Worm (Caenorhabditis elegans) whole organism, L2 larva: ENCODE measurements around the gene mig-2.

Source experiments
- F13H6.1 ChIP-seq: sonication (generic microtip); optimal IDR thresholded peaks from 2 replicates; lab custom pipeline; 2016; ENCODE audit warnings: missing genetic modification characterization, missing compliant biosample characterization
- alr-1 ChIP-seq: fragments of 150-350 bp; optimal IDR thresholded peaks from 2 replicates; lab custom pipeline; 2014; ENCODE audit warnings: missing biosample characterization, missing genetic modification characterization
- blmp-1 ChIP-seq: sonication (generic microtip); optimal IDR thresholded peaks from 2 replicates; lab custom pipeline; 2017; ENCODE audit warnings: missing genetic modification characterization, mild to moderate bottlenecking, missing compliant biosample characterization, antibody characterized with exemption, moderate library complexity; ENCODE audit not compliant: insufficient read depth
- egl-27 ChIP-seq: sonication (generic microtip); optimal IDR thresholded peaks from 3 replicates; lab custom pipeline; 2017; ENCODE audit warnings: missing biosample characterization, missing genetic modification reagents, missing genetic modification characterization
- elt-1 ChIP-seq: fragments of 150-350 bp; optimal IDR thresholded peaks from 2 replicates; lab custom pipeline; 2014; ENCODE audit warnings: missing biosample characterization, missing genetic modification characterization
- elt-3 ChIP-seq: sonication (generic microtip); optimal IDR thresholded peaks from 2 replicates; lab custom pipeline; 2017; ENCODE audit warnings: missing biosample characterization, missing genetic modification characterization
- fos-1 ChIP-seq: fragments of 150-350 bp; optimal IDR thresholded peaks from 2 replicates; lab custom pipeline; 2014; ENCODE audit warnings: missing biosample characterization, missing genetic modification characterization
- lin-11 ChIP-seq: fragments of 150-350 bp; sonication (generic microtip); optimal IDR thresholded peaks from 2 replicates; lab custom pipeline; 2014; ENCODE audit warnings: missing biosample characterization, missing genetic modification characterization, inconsistent platforms, mixed read lengths
- lin-39 ChIP-seq: fragments of 150-350 bp; optimal IDR thresholded peaks from 2 replicates; lab custom pipeline; 2014; ENCODE audit warnings: missing biosample characterization, missing genetic modification reagents, missing genetic modification characterization
- mab-5 ChIP-seq: fragments of 150-350 bp; optimal IDR thresholded peaks from 2 replicates; lab custom pipeline; 2014; ENCODE audit warnings: missing biosample characterization, missing genetic modification characterization
- mbf-1 ChIP-seq: sonication (generic microtip); optimal IDR thresholded peaks from 2 replicates; lab custom pipeline; 2017; ENCODE audit warnings: missing biosample characterization, missing genetic modification characterization
- nhr-10 ChIP-seq: sonication (generic microtip); optimal IDR thresholded peaks from 2 replicates; lab custom pipeline; 2017; ENCODE audit warnings: missing biosample characterization, missing genetic modification characterization
- nhr-11 ChIP-seq: fragments of 150-350 bp; optimal IDR thresholded peaks from 2 replicates; lab custom pipeline; 2014; ENCODE audit warnings: missing biosample characterization, missing genetic modification characterization
- nhr-129 ChIP-seq: fragments of 150-350 bp; optimal IDR thresholded peaks from 2 replicates; lab custom pipeline; 2014; ENCODE audit warnings: missing biosample characterization, missing genetic modification characterization
- nhr-23 ChIP-seq: fragments of 150-350 bp; optimal IDR thresholded peaks from 2 replicates; lab custom pipeline; 2014; ENCODE audit warnings: missing biosample characterization, missing genetic modification reagents, missing genetic modification characterization
- nhr-237 ChIP-seq: fragments of 150-350 bp; optimal IDR thresholded peaks from 2 replicates; lab custom pipeline; 2014; ENCODE audit warnings: missing biosample characterization, missing genetic modification characterization
- nhr-25 ChIP-seq: fragments of 150-350 bp; sonication (generic microtip); optimal IDR thresholded peaks from 3 replicates; lab custom pipeline; 2014; ENCODE audit warnings: missing biosample characterization, missing genetic modification characterization
- peb-1 ChIP-seq: fragments of 150-350 bp; optimal IDR thresholded peaks from 2 replicates; lab custom pipeline; 2014; ENCODE audit warnings: missing biosample characterization, missing genetic modification characterization
- sem-4 ChIP-seq: fragments of 150-350 bp; optimal IDR thresholded peaks from 2 replicates; lab custom pipeline; 2014; ENCODE audit warnings: missing biosample characterization, missing genetic modification reagents, missing genetic modification characterization
- sma-9 ChIP-seq, 2 experiments: fragments of 150-350 bp in 1 of 2; sonication (generic microtip) in 1 of 2; optimal IDR thresholded peaks; 2 replicates each; lab custom pipeline; 2014 to 2016; ENCODE audit warnings: missing genetic modification characterization in 2 of 2, mild to moderate bottlenecking in 1 of 2, missing biosample characterization in 1 of 2, missing compliant biosample characterization in 1 of 2, missing genetic modification reagents in 1 of 2, moderate library complexity in 1 of 2
- snpc-4 ChIP-seq: fragments of 150-350 bp; optimal IDR thresholded peaks from 2 replicates; lab custom pipeline; 2014; ENCODE audit warnings: missing biosample characterization, missing genetic modification characterization
- unc-39 ChIP-seq: fragments of 150-350 bp; optimal IDR thresholded peaks from 2 replicates; lab custom pipeline; 2014; ENCODE audit warnings: missing biosample characterization, missing genetic modification characterization
- unc-55 ChIP-seq: fragments of 150-350 bp; sonication (generic microtip); optimal IDR thresholded peaks from 3 replicates; lab custom pipeline; 2014; ENCODE audit warnings: missing biosample characterization, missing genetic modification reagents, missing genetic modification characterization
- ztf-11 ChIP-seq: sonication (generic microtip); optimal IDR thresholded peaks from 2 replicates; lab custom pipeline; 2017; ENCODE audit warnings: missing biosample characterization, missing genetic modification characterization
- ztf-4 ChIP-seq: fragments of 150-350 bp; optimal IDR thresholded peaks from 2 replicates; lab custom pipeline; 2014; ENCODE audit warnings: missing biosample characterization, missing genetic modification characterization

Gene mig-2

DNA sequence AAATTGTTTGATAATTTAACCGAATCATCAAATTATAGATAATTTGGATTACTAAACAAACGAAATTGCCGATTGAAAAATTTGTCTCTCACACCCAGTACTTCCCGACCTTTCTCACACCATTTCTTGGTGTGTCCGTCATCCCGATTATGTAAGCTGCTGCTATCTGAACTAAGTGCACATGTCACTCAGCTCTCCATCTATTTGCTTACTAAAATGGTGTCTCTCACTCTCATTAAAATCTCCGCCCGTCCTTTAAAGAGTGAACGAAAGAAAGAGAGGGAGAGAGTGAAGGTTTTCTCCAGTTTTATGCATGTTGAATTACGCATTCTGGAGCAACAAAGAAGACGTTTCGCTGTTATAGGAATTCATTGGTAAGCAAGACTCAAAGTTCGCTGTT lies 6.1 kb downstream of the mig-2 start:
- TF ChIP-seq sma-9 (GFP tag; optimal IDR thresholded peaks at IDR 0.05; lab: Kevin White, UChicago) (peak; percentile 4), sma-9 (tag; optimal IDR thresholded peaks at IDR 0.05; lab: Kevin White, UChicago) (no peak), snpc-4 (tag; lab: Kevin White, UChicago) (no peak), unc-55 (peak; percentile 89)
- TF ChIP-seq, all 48 proteins: peak for 2

DNA sequence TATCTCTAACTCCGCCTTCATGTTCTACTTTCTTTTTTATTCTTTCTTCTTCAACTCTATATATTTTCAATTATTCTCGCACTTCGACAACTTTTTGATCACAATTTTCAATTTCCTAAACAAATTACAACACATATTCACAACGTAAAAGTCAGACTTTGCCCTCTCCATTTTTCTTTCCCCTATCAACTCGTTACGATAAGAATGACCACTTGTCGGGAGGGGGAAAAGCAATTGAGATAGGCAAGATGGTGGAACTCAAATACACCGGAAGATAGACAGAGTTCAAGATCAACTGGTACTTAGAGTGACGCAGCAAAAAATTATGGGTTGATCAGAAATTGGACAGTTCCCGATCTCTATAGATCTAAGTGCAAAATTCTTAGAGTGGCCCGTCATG lies 6.6 kb downstream of the mig-2 start:
- TF ChIP-seq sma-9 (GFP tag; optimal IDR thresholded peaks at IDR 0.05; lab: Kevin White, UChicago) (peak; percentile 13), sma-9 (tag; optimal IDR thresholded peaks at IDR 0.05; lab: Kevin White, UChicago) (no peak), ztf-11 (tag; lab: Kevin White, UChicago) (no peak), fos-1 (tag; lab: Kevin White, UChicago) (peak; percentile 23)

DNA sequence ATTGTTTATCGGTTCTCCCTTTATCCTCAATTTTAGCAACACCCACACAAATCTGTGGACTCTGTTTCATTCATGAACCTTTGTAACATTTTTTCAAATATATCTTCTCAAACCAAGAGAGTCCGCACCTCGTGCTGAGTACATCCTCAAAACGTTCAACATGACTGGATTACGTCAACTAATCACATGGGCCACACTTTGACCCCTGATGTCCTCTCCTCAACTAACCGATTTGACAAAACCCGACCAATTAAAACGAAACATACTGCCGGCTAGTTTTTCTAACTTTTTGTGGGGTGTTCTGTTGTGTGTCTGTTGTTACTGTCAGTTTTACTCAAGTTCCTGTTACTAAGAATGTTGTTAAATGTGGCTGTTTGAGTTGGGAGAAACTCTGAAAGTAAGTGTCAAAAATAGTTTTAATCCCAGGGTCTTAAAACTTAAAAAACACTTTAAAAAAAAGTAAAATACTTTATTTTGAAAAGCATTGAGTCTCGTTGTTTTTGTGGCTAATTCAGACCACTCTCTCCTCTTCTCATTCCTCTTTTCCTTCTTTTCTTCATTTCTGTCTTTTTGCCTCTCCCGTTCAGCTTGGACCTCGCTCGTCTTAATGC lies 7.2 kb downstream of the mig-2 start:
- TF ChIP-seq egl-27 (tag; lab: Kevin White, UChicago), result no peak
- TF ChIP-seq sma-9 (GFP tag; optimal IDR thresholded peaks at IDR 0.05; lab: Kevin White, UChicago), result peak; percentile 36
- TF ChIP-seq sma-9 (tag; optimal IDR thresholded peaks at IDR 0.05; lab: Kevin White, UChicago), result no peak
- no peak for TF ChIP-seq unc-39 (tag; lab: Kevin White, UChicago)
- TF ChIP-seq unc-55, result peak; percentile 13
- TF ChIP-seq lin-39 (tag; lab: Kevin White, UChicago), result no peak
- TF ChIP-seq nhr-129 (tag; lab: Kevin White, UChicago), result peak; percentile 49
- TF ChIP-seq F13H6.1, result peak; percentile 30

DNA sequence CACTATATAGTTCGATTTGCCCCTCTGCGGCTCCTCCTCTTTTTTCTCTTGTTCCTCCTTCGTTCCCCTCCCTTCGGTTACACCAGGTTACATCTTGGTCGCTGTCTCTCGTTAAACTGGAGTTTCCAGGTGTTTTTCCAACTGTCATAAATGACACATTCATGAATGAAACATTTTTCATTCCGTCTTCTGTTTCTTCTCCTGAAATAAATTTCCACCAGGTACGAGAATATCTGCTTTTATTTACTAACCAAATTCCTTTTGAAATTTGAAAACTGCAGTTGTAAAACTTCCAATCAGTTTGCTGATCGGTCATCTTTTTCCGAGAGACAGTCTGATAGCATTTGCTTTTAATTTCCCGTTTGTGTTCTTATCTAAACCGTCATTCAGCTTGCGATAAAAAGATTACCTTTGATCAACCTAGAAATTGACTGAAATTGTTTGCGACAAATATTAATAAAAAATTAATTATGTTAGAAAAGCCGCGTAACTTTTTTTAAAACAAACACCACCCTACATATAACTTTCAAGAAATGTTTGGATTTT lies 7.9 kb downstream of the mig-2 start, which contains the start of gene C35C5.10:
C35C5.10 (plus strand) TSS at position 51 of the 546 bp plus-strand sequence.
- TF ChIP-seq elt-3 (tag; lab: Kevin White, UChicago) (no peak), fos-1 (tag; lab: Kevin White, UChicago) (peak; percentile 83)

DNA sequence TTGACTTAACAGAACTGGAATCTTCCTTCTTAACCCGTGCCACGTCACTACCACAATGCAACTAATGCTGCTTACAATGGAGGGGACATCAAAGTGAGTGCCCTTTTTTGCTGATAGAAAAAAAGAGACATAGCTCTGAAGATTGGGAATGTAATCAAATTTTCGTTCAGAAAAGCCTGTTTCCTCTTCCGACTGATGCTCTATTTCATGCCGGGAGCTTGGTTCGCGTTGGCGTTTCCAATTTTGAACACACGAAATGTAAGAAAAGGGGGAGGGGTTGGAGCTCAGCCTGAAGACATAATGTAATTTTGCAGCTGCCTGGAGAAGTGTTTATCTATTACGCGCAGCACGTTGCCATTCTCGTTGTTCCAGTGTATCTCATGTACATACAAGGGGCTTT lies 9.7 kb downstream of the mig-2 start:
- TF ChIP-seq ztf-4 (tag; lab: Kevin White, UChicago) (no peak), lin-11 (tag; lab: Kevin White, UChicago) (no peak), sem-4 (peak; percentile 24), blmp-1 (tag; lab: Kevin White, UChicago) (no peak), peb-1 (tag; lab: Kevin White, UChicago) (no peak), nhr-10 (tag; lab: Kevin White, UChicago) (no peak), nhr-23 (tag; lab: Kevin White, UChicago) (no peak), nhr-129 (tag; lab: Kevin White, UChicago) (no peak), nhr-25 (tag; lab: Kevin White, UChicago) (no peak), mab-5 (tag; lab: Kevin White, UChicago) (no peak), nhr-11 (tag; lab: Kevin White, UChicago) (no peak), elt-3 (tag; lab: Kevin White, UChicago) (no peak), sma-9 (GFP tag; optimal IDR thresholded peaks at IDR 0.05; lab: Kevin White, UChicago) (peak; percentile 43), sma-9 (tag; optimal IDR thresholded peaks at IDR 0.05; lab: Kevin White, UChicago) (no peak), elt-1 (tag; lab: Kevin White, UChicago) (no peak), nhr-237 (tag; lab: Kevin White, UChicago) (no peak)
- TF ChIP-seq, all 48 proteins: peak for 2

DNA sequence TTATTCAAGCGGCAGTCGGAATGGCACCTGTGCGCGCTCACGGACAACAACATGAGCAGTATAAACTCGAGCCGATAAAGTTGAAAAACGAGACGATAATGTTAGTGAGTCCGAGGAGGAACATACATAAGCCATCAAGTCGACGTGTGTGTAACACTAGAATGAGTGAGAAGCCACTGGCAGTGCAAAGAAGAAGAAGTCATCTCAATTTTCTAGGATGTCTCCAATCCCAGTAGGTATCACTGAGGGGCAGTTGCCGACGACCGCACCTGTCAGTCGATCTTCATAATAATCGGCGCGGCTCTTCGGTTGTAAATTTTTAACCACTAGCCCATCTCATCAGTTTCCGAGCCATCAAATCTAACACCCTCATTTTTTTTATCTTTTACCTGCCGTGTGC lies 11.7 kb downstream of the mig-2 start:
- no peak for TF ChIP-seq mbf-1 (tag; lab: Kevin White, UChicago)
- TF ChIP-seq F13H6.1, result peak; percentile 45
- peak; percentile 20 for TF ChIP-seq sma-9 (GFP tag; optimal IDR thresholded peaks at IDR 0.05; lab: Kevin White, UChicago)
- TF ChIP-seq sma-9 (tag; optimal IDR thresholded peaks at IDR 0.05; lab: Kevin White, UChicago), result no peak

DNA sequence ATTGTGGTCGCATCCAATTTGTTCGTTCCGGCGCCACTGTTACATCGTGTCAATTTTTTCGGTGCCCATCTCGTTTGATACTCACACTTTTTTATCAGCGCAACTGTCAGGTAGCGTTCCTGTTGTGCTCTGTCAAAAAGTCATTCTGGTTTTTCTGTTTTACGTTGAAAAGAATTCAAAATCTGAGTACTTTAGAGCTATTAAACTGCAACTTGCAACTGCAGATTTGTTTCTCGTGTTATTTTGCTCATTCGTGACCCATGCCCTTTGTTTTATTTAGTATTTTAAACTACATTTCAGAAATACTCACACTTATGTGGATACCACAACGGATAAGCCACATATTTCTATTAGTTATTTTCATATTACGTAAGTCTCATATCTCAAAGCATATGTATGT lies 12.2 kb downstream of the mig-2 start, which contains the start of gene lev-8:
lev-8 (plus strand) TSS at position 301 of the 400 bp plus-strand sequence.
- TF ChIP-seq nhr-25 (tag; lab: Kevin White, UChicago), result no peak
- no peak for TF ChIP-seq alr-1 (tag; lab: Kevin White, UChicago)
- no peak for TF ChIP-seq ztf-11 (tag; lab: Kevin White, UChicago)
- no peak for TF ChIP-seq nhr-11 (tag; lab: Kevin White, UChicago)
- TF ChIP-seq peb-1 (tag; lab: Kevin White, UChicago), result no peak
- no peak for TF ChIP-seq mbf-1 (tag; lab: Kevin White, UChicago)
- no peak for TF ChIP-seq lin-11 (tag; lab: Kevin White, UChicago)
- TF ChIP-seq nhr-23 (tag; lab: Kevin White, UChicago), result no peak
